Worm (Caenorhabditis elegans) whole organism, L1 larva: ENCODE measurements around the gene str-255.

Source experiments
- dsc-1 ChIP-seq: sonication (generic microtip); optimal IDR thresholded peaks from 2 replicates; lab custom pipeline; 2016; ENCODE audit warnings: mild to moderate bottlenecking, missing genetic modification characterization, missing compliant biosample characterization
- lin-13 ChIP-seq: fragments of 150-350 bp; optimal IDR thresholded peaks from 2 replicates; lab custom pipeline; 2014; ENCODE audit warnings: missing biosample characterization, missing genetic modification reagents, missing genetic modification characterization
- lin-15B ChIP-seq: fragments of 150-350 bp; sonication (generic microtip); optimal IDR thresholded peaks from 3 replicates; lab custom pipeline; 2014; ENCODE audit warnings: missing biosample characterization, missing genetic modification characterization
- swsn-7 ChIP-seq: sonication (generic microtip); optimal IDR thresholded peaks from 2 replicates; lab custom pipeline; 2016; ENCODE audit warnings: missing genetic modification characterization, missing compliant biosample characterization
- xbp-1 ChIP-seq: sonication (generic microtip); optimal IDR thresholded peaks from 2 replicates; lab custom pipeline; 2016; ENCODE audit warnings: missing genetic modification characterization, missing compliant biosample characterization

DNA sequence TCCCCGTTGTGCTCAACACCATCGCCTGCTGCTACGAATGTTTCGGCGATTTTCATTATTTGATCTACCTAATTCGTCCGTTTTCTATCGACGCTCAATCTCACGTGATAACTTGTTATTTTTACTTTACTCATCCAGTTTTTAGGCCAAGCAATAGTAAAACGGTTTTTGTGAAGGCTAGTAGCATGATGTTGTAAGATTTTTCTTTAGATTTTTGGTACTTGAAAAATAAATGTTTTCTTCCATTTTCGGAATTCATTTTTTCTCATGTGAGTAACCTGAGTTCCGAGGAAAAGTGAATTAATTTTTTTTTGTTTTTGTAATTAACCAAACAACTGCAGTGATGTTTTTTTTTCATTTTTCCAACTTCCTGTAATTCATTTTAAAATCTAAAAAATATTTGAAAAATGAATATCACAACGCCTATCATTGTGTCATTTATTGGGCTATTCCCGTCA lies 13.7 kb upstream of the str-255 start, which contains the start of gene srbc-17:
- no peak for TF ChIP-seq dsc-1 (tag; lab: Kevin White, UChicago)
- no peak for TF ChIP-seq xbp-1 (tag; lab: Kevin White, UChicago)
- TF ChIP-seq swsn-7 (tag; lab: Kevin White, UChicago), result no peak
- no peak for TF ChIP-seq lin-13
- no peak for TF ChIP-seq lin-15B (tag; lab: Kevin White, UChicago)
